Worm (Caenorhabditis elegans) whole organism, L1 larva: ENCODE results near the gene mrpl-12.

ENCODE experiments used
- C04F5.9 ChIP-seq: sonication (generic microtip); optimal IDR thresholded peaks from 2 replicates; lab custom pipeline; 2016; ENCODE audit warnings: missing genetic modification characterization, missing compliant biosample characterization
- C16A3.4 ChIP-seq: fragments of 150-350 bp; optimal IDR thresholded peaks from 2 replicates; lab custom pipeline; 2014; ENCODE audit warnings: missing biosample characterization, missing genetic modification characterization
- alr-1 ChIP-seq: fragments of 200-800 bp; sonication (Bioruptor generic); optimal IDR thresholded peaks from 2 replicates; lab custom pipeline; 2018; ENCODE audit warnings: borderline replicate concordance, mild to moderate bottlenecking, missing genetic modification characterization, missing compliant biosample characterization
- aly-2 ChIP-seq: fragments of 150-350 bp; optimal IDR thresholded peaks from 2 replicates; lab custom pipeline; 2014; ENCODE audit warnings: missing biosample characterization, missing genetic modification characterization
- ama-1 ChIP-seq: fragments of 150-350 bp; optimal IDR thresholded peaks from 2 replicates; lab custom pipeline; 2014
- blmp-1 ChIP-seq: fragments of 150-350 bp; optimal IDR thresholded peaks from 2 replicates; lab custom pipeline; 2014; ENCODE audit warnings: missing biosample characterization, missing genetic modification characterization
- ceh-63 ChIP-seq: fragments of 200-800 bp; sonication (Bioruptor generic); optimal IDR thresholded peaks from 2 replicates; lab custom pipeline; 2018; ENCODE audit warnings: mild to moderate bottlenecking, missing genetic modification characterization, missing compliant biosample characterization
- ceh-82 ChIP-seq, 3 experiments: fragments of 150-350 bp in 1 of 3; sonication (generic microtip) in 2 of 3; optimal IDR thresholded peaks; 2 replicates each; lab custom pipeline; 2014 to 2017; ENCODE audit warnings: missing biosample characterization in 3 of 3, missing genetic modification characterization in 3 of 3
- ceh-90 ChIP-seq: sonication (generic microtip); optimal IDR thresholded peaks from 2 replicates; lab custom pipeline; 2016; ENCODE audit warnings: missing genetic modification characterization, missing compliant biosample characterization
- ces-1 ChIP-seq: fragments of 150-350 bp; optimal IDR thresholded peaks from 2 replicates; lab custom pipeline; 2014; ENCODE audit warnings: missing biosample characterization, missing genetic modification reagents, missing genetic modification characterization
- dpl-1 ChIP-seq, 3 experiments: fragments of 150-350 bp in 2 of 3; sonication (generic microtip) in 1 of 3; optimal IDR thresholded peaks; 2 replicates each; lab custom pipeline; 2014 to 2017; ENCODE audit warnings: missing biosample characterization in 3 of 3, missing genetic modification characterization in 3 of 3, missing genetic modification reagents in 3 of 3
- dsc-1 ChIP-seq: sonication (generic microtip); optimal IDR thresholded peaks from 2 replicates; lab custom pipeline; 2016; ENCODE audit warnings: mild to moderate bottlenecking, missing genetic modification characterization, missing compliant biosample characterization
- efl-1 ChIP-seq, 4 experiments: fragments of 150-350 bp; optimal IDR thresholded peaks in 3 of 4; peaks in 1 of 4; 1 replicate in 1 of 4; 2 replicates in 3 of 4; lab custom pipeline; 2014; ENCODE audit warnings: missing biosample characterization in 2 of 4, missing genetic modification characterization in 2 of 4, missing genetic modification reagents in 2 of 4
- elt-2 ChIP-seq: sonication (generic microtip); optimal IDR thresholded peaks from 2 replicates; lab custom pipeline; 2016; ENCODE audit warnings: missing genetic modification characterization, mild to moderate bottlenecking, inconsistent platforms, missing compliant biosample characterization, missing genetic modification reagents
- elt-3 ChIP-seq, 6 experiments: fragments of 150-350 bp in 1 of 6; sonication (generic microtip); optimal IDR thresholded peaks; 2 replicates each; lab custom pipeline; 2017 to 2018; ENCODE audit warnings: missing biosample characterization in 6 of 6, missing genetic modification characterization in 6 of 6, inconsistent platforms in 1 of 6
- ets-5 ChIP-seq: fragments of 200-800 bp; sonication (Bioruptor generic); IDR thresholded peaks from 2 replicates; pipeline ENCODE4 v1.3.6; 2022; ENCODE audit warnings: missing genetic modification characterization, missing compliant biosample characterization
- fkh-10 ChIP-seq: sonication (generic microtip); optimal IDR thresholded peaks from 2 replicates; lab custom pipeline; 2017; ENCODE audit warnings: missing biosample characterization, missing genetic modification reagents, missing genetic modification characterization
- fkh-4 ChIP-seq: sonication (generic microtip); optimal IDR thresholded peaks from 2 replicates; lab custom pipeline; 2016; ENCODE audit warnings: missing compliant biosample characterization, missing genetic modification characterization, borderline replicate concordance
- fos-1 ChIP-seq: fragments of 150-350 bp; optimal IDR thresholded peaks from 2 replicates; lab custom pipeline; 2014; ENCODE audit warnings: missing biosample characterization, missing genetic modification characterization
- isw-1 ChIP-seq: fragments of 200-800 bp; sonication (Bioruptor generic); IDR thresholded peaks from 2 replicates; pipeline ENCODE4 v1.3.6; 2022; ENCODE audit warnings: missing genetic modification characterization, missing compliant biosample characterization
- jun-1 ChIP-seq: fragments of 150-350 bp; optimal IDR thresholded peaks from 2 replicates; lab custom pipeline; 2014; ENCODE audit warnings: missing biosample characterization, missing genetic modification reagents, missing genetic modification characterization
- lin-13 ChIP-seq: fragments of 150-350 bp; optimal IDR thresholded peaks from 2 replicates; lab custom pipeline; 2014; ENCODE audit warnings: missing biosample characterization, missing genetic modification reagents, missing genetic modification characterization
- lin-14 ChIP-seq: fragments of 200-800 bp; sonication (Bioruptor generic); optimal IDR thresholded peaks from 2 replicates; lab custom pipeline; 2018; ENCODE audit warnings: mild to moderate bottlenecking, missing genetic modification characterization, moderate library complexity, missing compliant biosample characterization
- lin-15B ChIP-seq: fragments of 150-350 bp; sonication (generic microtip); optimal IDR thresholded peaks from 3 replicates; lab custom pipeline; 2014; ENCODE audit warnings: missing biosample characterization, missing genetic modification characterization
- lin-35 ChIP-seq, 2 experiments: fragments of 150-350 bp; optimal IDR thresholded peaks; 2 replicates each; lab custom pipeline; 2014; ENCODE audit warnings: missing biosample characterization in 2 of 2, missing genetic modification characterization in 2 of 2, missing genetic modification reagents in 2 of 2
- lsy-2 ChIP-seq, 2 experiments: fragments of 150-350 bp; optimal IDR thresholded peaks; 2 replicates each; lab custom pipeline; 2014; ENCODE audit warnings: missing biosample characterization in 2 of 2, missing genetic modification characterization in 2 of 2
- mab-9 ChIP-seq: fragments of 200-800 bp; sonication (Bioruptor generic); IDR thresholded peaks from 2 replicates; pipeline ENCODE4 v1.3.6; 2022; ENCODE audit warnings: missing genetic modification reagents, missing genetic modification characterization, missing compliant biosample characterization
- nhr-19 ChIP-seq: fragments of 200-800 bp; sonication (Bioruptor generic); conservative IDR thresholded peaks from 2 replicates; pipeline ENCODE4 v1.3.6; 2022; ENCODE audit warnings: missing genetic modification characterization, missing compliant biosample characterization
- nhr-20 ChIP-seq: sonication (generic microtip); optimal IDR thresholded peaks from 2 replicates; lab custom pipeline; 2016; ENCODE audit warnings: mild to moderate bottlenecking, missing genetic modification characterization, missing compliant biosample characterization
- nhr-237 ChIP-seq: fragments of 150-350 bp; optimal IDR thresholded peaks from 2 replicates; lab custom pipeline; 2014; ENCODE audit warnings: missing biosample characterization, missing genetic modification characterization
- nhr-47 ChIP-seq: sonication (generic microtip); optimal IDR thresholded peaks from 2 replicates; lab custom pipeline; 2016; ENCODE audit warnings: mild to moderate bottlenecking, missing genetic modification characterization, moderate library complexity, missing compliant biosample characterization
- nhr-71 ChIP-seq: sonication (generic microtip); optimal IDR thresholded peaks from 2 replicates; lab custom pipeline; 2016; ENCODE audit warnings: mild to moderate bottlenecking, missing genetic modification characterization, moderate library complexity, missing compliant biosample characterization
- nhr-76 ChIP-seq: sonication (generic microtip); optimal IDR thresholded peaks from 2 replicates; lab custom pipeline; 2017; ENCODE audit warnings: missing biosample characterization, missing genetic modification characterization
- nhr-84 ChIP-seq: sonication (generic microtip); optimal IDR thresholded peaks from 2 replicates; lab custom pipeline; 2017; ENCODE audit warnings: missing biosample characterization, missing genetic modification characterization
- nhr-85 ChIP-seq: sonication (generic microtip); peaks from one replicate; lab custom pipeline; 2016; ENCODE audit warnings: missing genetic modification characterization, inconsistent platforms, missing compliant biosample characterization
- nhr-90 ChIP-seq: sonication (generic microtip); optimal IDR thresholded peaks from 2 replicates; lab custom pipeline; 2016; ENCODE audit warnings: mild to moderate bottlenecking, missing genetic modification characterization, missing compliant biosample characterization; ENCODE audit not compliant: poor library complexity
- pag-3 ChIP-seq: sonication (generic microtip); optimal IDR thresholded peaks from 2 replicates; lab custom pipeline; 2017; ENCODE audit warnings: missing genetic modification characterization, mild to moderate bottlenecking, missing compliant biosample characterization, antibody characterized with exemption, borderline replicate concordance; ENCODE audit not compliant: insufficient read depth
- pqm-1 ChIP-seq: sonication (generic microtip); optimal IDR thresholded peaks from 3 replicates; lab custom pipeline; 2017; ENCODE audit warnings: missing biosample characterization, missing genetic modification characterization
- snpc-4 ChIP-seq: fragments of 150-350 bp; optimal IDR thresholded peaks from 2 replicates; lab custom pipeline; 2014; ENCODE audit warnings: missing biosample characterization, missing genetic modification characterization
- sptf-1 ChIP-seq: fragments of 150-350 bp; optimal IDR thresholded peaks from 2 replicates; lab custom pipeline; 2014; ENCODE audit warnings: missing biosample characterization, missing genetic modification characterization
- swsn-7 ChIP-seq: sonication (generic microtip); optimal IDR thresholded peaks from 2 replicates; lab custom pipeline; 2016; ENCODE audit warnings: missing genetic modification characterization, missing compliant biosample characterization
- tbx-2 ChIP-seq: sonication (generic microtip); optimal IDR thresholded peaks from 2 replicates; lab custom pipeline; 2016; ENCODE audit warnings: missing genetic modification characterization, missing compliant biosample characterization
- tlp-1 ChIP-seq: fragments of 150-350 bp; optimal IDR thresholded peaks from 2 replicates; lab custom pipeline; 2014; ENCODE audit warnings: missing biosample characterization, missing genetic modification characterization
- unc-62 ChIP-seq: fragments of 150-350 bp; optimal IDR thresholded peaks from 2 replicates; lab custom pipeline; 2014; ENCODE audit warnings: missing biosample characterization, missing genetic modification reagents, missing genetic modification characterization
- unc-86 ChIP-seq: sonication (generic microtip); optimal IDR thresholded peaks from 2 replicates; lab custom pipeline; 2016; ENCODE audit warnings: missing genetic modification characterization, missing compliant biosample characterization
- unc-98 ChIP-seq: fragments of 200-800 bp; sonication (Bioruptor generic); IDR thresholded peaks from 2 replicates; pipeline ENCODE4 v1.3.6; 2022; ENCODE audit warnings: missing genetic modification characterization, missing compliant biosample characterization
- ztf-4 ChIP-seq: fragments of 150-350 bp; optimal IDR thresholded peaks from 2 replicates; lab custom pipeline; 2014; ENCODE audit warnings: missing biosample characterization, missing genetic modification characterization

The mrpl-12 gene

ce11 chrIII:10746406-10746807 lies 38.8 kb downstream of the mrpl-12 start:
- TF ChIP-seq nhr-20 (no peak), ceh-90 (tag; lab: Kevin White, UChicago) (no peak), efl-1 (optimal IDR thresholded peaks at IDR 0.05; lab: Kevin White, UChicago) (no peak), efl-1 (GFP tag; optimal IDR thresholded peaks at IDR 0.05 in 1 of 2; lab: Kevin White, UChicago) (peak in 1 of 2 experiments; percentile 12), nhr-76 (no peak), unc-98 (GFP tag; lab: Robert Waterston, UW) (no peak), nhr-237 (no peak), ama-1 (lab: Kevin White, UChicago) (no peak), mab-9 (GFP tag; lab: Robert Waterston, UW) (no peak), nhr-85 (tag; lab: Kevin White, UChicago) (peak; percentile 62), ceh-82 (tag; optimal IDR thresholded peaks at IDR 0.05; lab: Kevin White, UChicago) (no peak), fkh-10 (GFP tag; lab: Kevin White, UChicago) (no peak), nhr-84 (tag; lab: Kevin White, UChicago) (no peak), aly-2 (tag; lab: Kevin White, UChicago) (peak; percentile 50), swsn-7 (no peak), ceh-63 (GFP tag; lab: Kevin White, UChicago) (no peak), nhr-71 (tag; lab: Kevin White, UChicago) (peak; percentile 23), fkh-4 (tag; lab: Kevin White, UChicago) (no peak), ets-5 (GFP tag; lab: Robert Waterston, UW) (no peak), dsc-1 (tag; lab: Kevin White, UChicago) (no peak), blmp-1 (tag; lab: Kevin White, UChicago) (no peak), lin-13 (GFP tag; lab: Kevin White, UChicago) (no peak), C04F5.9 (tag; lab: Kevin White, UChicago) (no peak), pqm-1 (no peak), lsy-2 (tag; optimal IDR thresholded peaks at IDR 0.05; lab: Kevin White, UChicago) (peak in 1 of 2 experiments; percentile 1), nhr-19 (GFP tag; lab: Robert Waterston, UW) (no peak), ztf-4 (tag; lab: Kevin White, UChicago) (no peak)

ce11 chrIII:10747620-10748479 lies 40.3 kb downstream of the mrpl-12 start, which contains the start of the genes ran-1 and dkc-1:
TSS of gene ran-1 (minus strand) at chrIII:10747728.
TSS of gene dkc-1 (plus strand) at chrIII:10748429.
- TF ChIP-seq dsc-1 (tag; lab: Kevin White, UChicago) (peak; percentile 19), unc-62 (no peak), pag-3 (tag; lab: Kevin White, UChicago) (no peak), dpl-1 (GFP tag; optimal IDR thresholded peaks at IDR 0.05; lab: Kevin White, UChicago) (peak; percentile 84 to 89 (median 84)), nhr-47 (tag; lab: Kevin White, UChicago) (peak; percentile 47), nhr-71 (tag; lab: Kevin White, UChicago) (peak; percentile 64), fos-1 (tag; lab: Kevin White, UChicago) (no peak), lin-35 (GFP tag; optimal IDR thresholded peaks at IDR 0.05; lab: Kevin White, UChicago) (peak; percentile 88 to 91), unc-98 (GFP tag; lab: Robert Waterston, UW) (no peak), ces-1 (no peak), ceh-63 (GFP tag; lab: Kevin White, UChicago) (no peak), snpc-4 (tag; lab: Kevin White, UChicago) (peak; percentile 42), nhr-19 (GFP tag; lab: Robert Waterston, UW) (peak; percentile 38), lin-15B (tag; lab: Kevin White, UChicago) (peak; percentile 67), C16A3.4 (tag; lab: Kevin White, UChicago) (peak; percentile 57), tlp-1 (tag; lab: Kevin White, UChicago) (no peak), isw-1 (GFP tag; lab: Robert Waterston, UW) (peak; percentile 23), lin-13 (GFP tag; lab: Kevin White, UChicago) (peak; percentile 16), lin-14 (GFP tag; lab: Kevin White, UChicago) (peak; percentile 68), jun-1 (peak; percentile 42), efl-1 (optimal IDR thresholded peaks at IDR 0.05; lab: Kevin White, UChicago) (peak; percentile 81 to 86), efl-1 (GFP tag; optimal IDR thresholded peaks at IDR 0.05 in 1 of 2; lab: Kevin White, UChicago) (peak; percentile 85 to 96), sptf-1 (tag; lab: Kevin White, UChicago) (no peak), nhr-76 (no peak), swsn-7 (peak; percentile 56), elt-3 (tag; optimal IDR thresholded peaks at IDR 0.05; lab: Kevin White, UChicago) (peak in 2 of 6 experiments; percentile 5 to 52), unc-86 (tag; lab: Kevin White, UChicago) (no peak), alr-1 (no peak), ceh-90 (tag; lab: Kevin White, UChicago) (no peak), pqm-1 (no peak), elt-2 (tag; lab: Kevin White, UChicago) (no peak), tbx-2 (tag; lab: Kevin White, UChicago) (peak; percentile 53), nhr-90 (peak; percentile 19)
